Fruit fly (Drosophila melanogaster) whole organism, prepupa: ENCODE measurements around the gene CG43168.

Source experiments
- Blimp-1 ChIP-seq: fragments of 200-800 bp; sonication (Bioruptor generic); optimal IDR thresholded peaks from 3 replicates; lab custom pipeline; 2017; ENCODE audit warnings: missing biosample characterization, missing genetic modification characterization, mild to moderate bottlenecking, moderate library complexity, missing genetic modification reagents
- CG10631 ChIP-seq: fragments of 200-800 bp; sonication (Bioruptor generic); optimal IDR thresholded peaks from 2 replicates; lab custom pipeline; 2016; ENCODE audit warnings: missing biosample characterization, missing genetic modification characterization
- CG11294 ChIP-seq: fragments of 200-800 bp; sonication (Bioruptor generic); IDR thresholded peaks from 2 replicates; pipeline ENCODE4 v1.3.6; 2022; ENCODE audit warnings: missing biosample characterization, missing genetic modification characterization
- CG11762 ChIP-seq: fragments of 200-800 bp; sonication (Bioruptor generic); optimal IDR thresholded peaks from 3 replicates; lab custom pipeline; 2016; ENCODE audit warnings: missing biosample characterization, missing genetic modification characterization; ENCODE audit not compliant: insufficient read depth
- CG11902 ChIP-seq: fragments of 200-800 bp; sonication (Bioruptor generic); optimal IDR thresholded peaks from 3 replicates; lab custom pipeline; 2016; ENCODE audit warnings: missing biosample characterization, missing genetic modification characterization
- CG15336 ChIP-seq: fragments of 200-800 bp; sonication (Bioruptor generic); IDR thresholded peaks from 2 replicates; pipeline ENCODE4 v1.3.6; 2022; ENCODE audit warnings: missing biosample characterization, missing genetic modification characterization
- CG1621 ChIP-seq: fragments of 200-800 bp; sonication (Bioruptor generic); optimal IDR thresholded peaks from 3 replicates; lab custom pipeline; 2018; ENCODE audit warnings: missing biosample characterization, mild to moderate bottlenecking, missing genetic modification characterization
- CG16779 ChIP-seq: fragments of 200-800 bp; sonication (Bioruptor generic); optimal IDR thresholded peaks from 3 replicates; lab custom pipeline; 2017; ENCODE audit warnings: missing biosample characterization, mild to moderate bottlenecking, missing genetic modification characterization
- CG34406 ChIP-seq: fragments of 200-800 bp; sonication (Bioruptor generic); optimal IDR thresholded peaks from 3 replicates; lab custom pipeline; 2016; ENCODE audit warnings: missing biosample characterization, missing genetic modification characterization
- CG3919 ChIP-seq: fragments of 200-800 bp; sonication (Bioruptor generic); optimal IDR thresholded peaks from 3 replicates; lab custom pipeline; 2016; ENCODE audit warnings: missing biosample characterization, missing genetic modification characterization
- CG6163 ChIP-seq: fragments of 200-800 bp; sonication (Bioruptor generic); IDR thresholded peaks from 3 replicates; pipeline ENCODE4 v1.3.6; 2022; ENCODE audit warnings: missing biosample characterization, missing genetic modification characterization
- CG6276 ChIP-seq: fragments of 200-800 bp; sonication (Bioruptor generic); optimal IDR thresholded peaks from 2 replicates; lab custom pipeline; 2017; ENCODE audit warnings: missing biosample characterization, mild to moderate bottlenecking, missing genetic modification characterization
- CG6792 ChIP-seq: fragments of 200-800 bp; sonication (Bioruptor generic); optimal IDR thresholded peaks from 3 replicates; lab custom pipeline; 2016; ENCODE audit warnings: missing biosample characterization, missing genetic modification characterization
- CG6808 ChIP-seq: fragments of 200-800 bp; sonication (Bioruptor generic); optimal IDR thresholded peaks from 3 replicates; lab custom pipeline; 2017; ENCODE audit warnings: missing biosample characterization, missing genetic modification characterization, mild to moderate bottlenecking, moderate library complexity, missing genetic modification reagents
- CG6854 ChIP-seq: fragments of 200-800 bp; sonication (Bioruptor generic); optimal IDR thresholded peaks from 2 replicates; lab custom pipeline; 2017; ENCODE audit warnings: missing biosample characterization, mild to moderate bottlenecking, missing genetic modification characterization
- CG7368 ChIP-seq: fragments of 200-800 bp; sonication (Bioruptor generic); optimal IDR thresholded peaks from 3 replicates; lab custom pipeline; 2016; ENCODE audit warnings: missing biosample characterization, missing genetic modification characterization
- CG8119 ChIP-seq: fragments of 200-800 bp; sonication (Bioruptor generic); IDR thresholded peaks from 3 replicates; pipeline ENCODE4 v1.3.6; 2022; ENCODE audit warnings: missing biosample characterization, missing genetic modification characterization
- CG8319 ChIP-seq: fragments of 200-800 bp; sonication (Bioruptor generic); optimal IDR thresholded peaks from 3 replicates; lab custom pipeline; 2016; ENCODE audit warnings: missing biosample characterization, missing genetic modification characterization
- CG9139 ChIP-seq: fragments of 200-800 bp; sonication (Bioruptor generic); optimal IDR thresholded peaks from 3 replicates; lab custom pipeline; 2017; ENCODE audit warnings: missing biosample characterization, mild to moderate bottlenecking, missing genetic modification characterization
- Eip75B ChIP-seq: fragments of 200-800 bp; sonication (Bioruptor generic); optimal IDR thresholded peaks from 3 replicates; lab custom pipeline; 2016; ENCODE audit warnings: missing biosample characterization, missing genetic modification characterization
- Eip93F ChIP-seq: fragments of 200-800 bp; sonication (Bioruptor generic); optimal IDR thresholded peaks from 2 replicates; lab custom pipeline; 2016; ENCODE audit warnings: missing biosample characterization, mild to moderate bottlenecking, missing genetic modification characterization
- Ets21C ChIP-seq: fragments of 200-800 bp; sonication (Bioruptor generic); optimal IDR thresholded peaks from 3 replicates; lab custom pipeline; 2016; ENCODE audit warnings: missing biosample characterization, missing genetic modification characterization
- Gug ChIP-seq: fragments of 200-800 bp; sonication (Bioruptor generic); IDR thresholded peaks from 2 replicates; pipeline ENCODE4 v1.3.6; 2022; ENCODE audit warnings: missing biosample characterization, missing genetic modification characterization
- Hr38 ChIP-seq: sonication (Bioruptor generic); optimal IDR thresholded peaks from 2 replicates; lab custom pipeline; 2016; ENCODE audit warnings: missing biosample characterization, missing genetic modification characterization
- Hr39 ChIP-seq: fragments of 200-800 bp; sonication (Bioruptor generic); optimal IDR thresholded peaks from 2 replicates; lab custom pipeline; 2016; ENCODE audit warnings: missing biosample characterization, missing genetic modification characterization
- Hr4 ChIP-seq: fragments of 200-800 bp; sonication (Bioruptor generic); optimal IDR thresholded peaks from 3 replicates; lab custom pipeline; 2016; ENCODE audit warnings: missing biosample characterization, missing genetic modification characterization
- Lpt ChIP-seq: fragments of 200-800 bp; sonication (Bioruptor generic); optimal IDR thresholded peaks from 3 replicates; lab custom pipeline; 2016; ENCODE audit warnings: missing biosample characterization, missing genetic modification characterization
- OdsH ChIP-seq: fragments of 200-800 bp; sonication (Bioruptor generic); optimal IDR thresholded peaks from 3 replicates; lab custom pipeline; 2016; ENCODE audit warnings: missing biosample characterization, missing genetic modification characterization
- Sox102F ChIP-seq: fragments of 200-800 bp; sonication (Bioruptor generic); optimal IDR thresholded peaks from 2 replicates; lab custom pipeline; 2016; ENCODE audit warnings: missing biosample characterization, mild to moderate bottlenecking, missing genetic modification characterization
- Sox15 ChIP-seq: fragments of 200-800 bp; sonication (Bioruptor generic); optimal IDR thresholded peaks from 3 replicates; lab custom pipeline; 2016; ENCODE audit warnings: missing biosample characterization, missing genetic modification characterization
- achi ChIP-seq: fragments of 200-800 bp; sonication (Bioruptor generic); optimal IDR thresholded peaks from 3 replicates; lab custom pipeline; 2016; ENCODE audit warnings: missing biosample characterization, missing genetic modification characterization
- cyc ChIP-seq: fragments of 200-800 bp; sonication (Bioruptor generic); optimal IDR thresholded peaks from 3 replicates; lab custom pipeline; 2016; ENCODE audit warnings: missing biosample characterization, missing genetic modification characterization
- dac ChIP-seq: fragments of 200-800 bp; sonication (Bioruptor generic); optimal IDR thresholded peaks from 2 replicates; lab custom pipeline; 2017; ENCODE audit warnings: missing biosample characterization, mild to moderate bottlenecking, missing genetic modification characterization
- dsx ChIP-seq: fragments of 200-800 bp; optimal IDR thresholded peaks from 3 replicates; lab custom pipeline; 2019; ENCODE audit warnings: missing biosample characterization, mild to moderate bottlenecking, missing genetic modification characterization, moderate library complexity; ENCODE audit not compliant: poor library complexity, severe bottlenecking
- eg ChIP-seq: fragments of 200-800 bp; sonication (Bioruptor generic); IDR thresholded peaks from 3 replicates; pipeline ENCODE4 v1.3.6; 2022; ENCODE audit warnings: missing biosample characterization, missing genetic modification characterization
- esn ChIP-seq: fragments of 200-800 bp; sonication (Bioruptor generic); optimal IDR thresholded peaks from 2 replicates; lab custom pipeline; 2016; ENCODE audit warnings: missing biosample characterization, mild to moderate bottlenecking, missing genetic modification characterization, moderate library complexity
- fd59A ChIP-seq: fragments of 200-800 bp; sonication (Bioruptor generic); optimal IDR thresholded peaks from 2 replicates; lab custom pipeline; 2017; ENCODE audit warnings: missing biosample characterization, mild to moderate bottlenecking, missing genetic modification characterization, missing genetic modification reagents
- fkh ChIP-seq: fragments of 200-800 bp; sonication (Bioruptor generic); optimal IDR thresholded peaks from 3 replicates; lab custom pipeline; 2017; ENCODE audit warnings: missing biosample characterization, mild to moderate bottlenecking, missing genetic modification characterization, moderate library complexity
- lz ChIP-seq: fragments of 200-800 bp; sonication (Bioruptor generic); optimal IDR thresholded peaks from 3 replicates; lab custom pipeline; 2016; ENCODE audit warnings: missing biosample characterization, missing genetic modification characterization
- net ChIP-seq: fragments of 200-800 bp; sonication (Bioruptor generic); optimal IDR thresholded peaks from 3 replicates; lab custom pipeline; 2016; ENCODE audit warnings: missing biosample characterization, missing genetic modification characterization
- pdm3 ChIP-seq: fragments of 200-800 bp; sonication (Bioruptor generic); optimal IDR thresholded peaks from 3 replicates; lab custom pipeline; 2016; ENCODE audit warnings: missing biosample characterization, missing genetic modification characterization
- salr ChIP-seq, 2 experiments: fragments of 200-800 bp; sonication (Bioruptor generic); optimal IDR thresholded peaks; 3 replicates each; lab custom pipeline; 2016 to 2018; ENCODE audit warnings: missing biosample characterization in 2 of 2, missing genetic modification characterization in 2 of 2, mild to moderate bottlenecking in 1 of 2
- spab ChIP-seq: fragments of 200-800 bp; sonication (Bioruptor generic); optimal IDR thresholded peaks from 2 replicates; lab custom pipeline; 2017; ENCODE audit warnings: missing biosample characterization, mild to moderate bottlenecking, missing genetic modification characterization, missing genetic modification reagents
- ss ChIP-seq, 2 experiments: fragments of 200-800 bp; sonication (Bioruptor generic); optimal IDR thresholded peaks; 2 replicates in 1 of 2; 3 replicates in 1 of 2; lab custom pipeline; 2017 to 2018; ENCODE audit warnings: mild to moderate bottlenecking in 2 of 2, missing biosample characterization in 2 of 2, missing genetic modification characterization in 2 of 2, moderate library complexity in 1 of 2
- svp ChIP-seq: fragments of 200-800 bp; sonication (Bioruptor generic); peaks from one replicate; lab custom pipeline; 2016; ENCODE audit warnings: missing biosample characterization, missing genetic modification characterization
- topi ChIP-seq: fragments of 200-800 bp; sonication (Bioruptor generic); optimal IDR thresholded peaks from 3 replicates; lab custom pipeline; 2016; ENCODE audit warnings: missing biosample characterization, missing genetic modification characterization
- vri ChIP-seq: fragments of 200-800 bp; sonication (Bioruptor generic); optimal IDR thresholded peaks from 3 replicates; lab custom pipeline; 2016; ENCODE audit warnings: missing biosample characterization, mild to moderate bottlenecking, missing genetic modification characterization

CG43168 gene

dm6 chr3L:6262644-6263404, 12.8 kb upstream of the CG43168 start, which contains the start of gene Ldh (continued):
- TF ChIP-seq Hr4 (GFP tag; lab: Kevin White, UChicago) (peak; percentile 98), CG3919 (GFP tag; lab: Kevin White, UChicago) (peak; percentile 95), Eip75B (peak; percentile 95), Lpt (GFP tag; lab: Kevin White, UChicago) (peak; percentile 97), CG11902 (GFP tag; lab: Kevin White, UChicago) (peak; percentile 90), svp (GFP tag; lab: Kevin White, UChicago) (peak; percentile 99), CG6276 (GFP tag; lab: Kevin White, UChicago) (peak; percentile 96), Hr39 (GFP tag; lab: Kevin White, UChicago) (peak; percentile 92), CG9139 (GFP tag; lab: Kevin White, UChicago) (peak; percentile 79), CG11294 (GFP tag; lab: Robert Waterston, UW) (peak; percentile 71), CG6808 (peak; percentile 80), ss (GFP tag; optimal IDR thresholded peaks at IDR 0.05; lab: Kevin White, UChicago) (peak; percentile 95 to 96), fkh (peak; percentile 75), salr (GFP tag; optimal IDR thresholded peaks at IDR 0.05; lab: Kevin White, UChicago) (peak; percentile 71 to 97), CG11762 (GFP tag; lab: Kevin White, UChicago) (peak; percentile 81), cyc (GFP tag; lab: Kevin White, UChicago) (peak; percentile 95), CG34406 (GFP tag; lab: Kevin White, UChicago) (peak; percentile 98), CG8319 (peak; percentile 86), CG1621 (tag; lab: Kevin White, UChicago) (peak; percentile 74), fd59A (GFP tag; lab: Kevin White, UChicago) (peak; percentile 86), dsx (GFP tag; lab: Kevin White, UChicago) (peak; percentile 90)

dm6 chr3L:6263470-6263869, 12.1 kb upstream of the CG43168 start:
- no peak for TF ChIP-seq CG11294 (GFP tag; lab: Robert Waterston, UW)
- TF ChIP-seq spab: no peak
- TF ChIP-seq fkh: no peak
- no peak for TF ChIP-seq Sox15
- TF ChIP-seq CG6854 (GFP tag; lab: Kevin White, UChicago): no peak
- peak; percentile 17 for TF ChIP-seq net (GFP tag; lab: Kevin White, UChicago)
- TF ChIP-seq CG6163 (GFP tag; lab: Robert Waterston, UW): no peak
- TF ChIP-seq Eip93F (GFP tag; lab: Kevin White, UChicago): no peak
- TF ChIP-seq CG8319: no peak
- TF ChIP-seq pdm3 (GFP tag; lab: Kevin White, UChicago): no peak
- no peak for TF ChIP-seq CG11902 (GFP tag; lab: Kevin White, UChicago)
- TF ChIP-seq CG6792 (GFP tag; lab: Kevin White, UChicago): no peak
- TF ChIP-seq Sox102F: no peak
- TF ChIP-seq topi (GFP tag; lab: Kevin White, UChicago): no peak
- no peak for TF ChIP-seq Blimp-1 (GFP tag; lab: Kevin White, UChicago)
- TF ChIP-seq CG3919 (GFP tag; lab: Kevin White, UChicago): no peak
- peak; percentile 39 for TF ChIP-seq CG6276 (GFP tag; lab: Kevin White, UChicago)
- no peak for TF ChIP-seq esn
- no peak for TF ChIP-seq CG9139 (GFP tag; lab: Kevin White, UChicago)
- TF ChIP-seq Gug: no peak
- TF ChIP-seq OdsH: peak; percentile 4
- no peak for TF ChIP-seq svp (GFP tag; lab: Kevin White, UChicago)
- TF ChIP-seq CG10631 (GFP tag; lab: Kevin White, UChicago): no peak
- TF ChIP-seq CG11762 (GFP tag; lab: Kevin White, UChicago): no peak
- no peak for TF ChIP-seq Hr38 (GFP tag; lab: Kevin White, UChicago)
- peak; percentile 12 for TF ChIP-seq dac (GFP tag; lab: Kevin White, UChicago)
- no peak for TF ChIP-seq vri (GFP tag; lab: Kevin White, UChicago)
- no peak for TF ChIP-seq Ets21C (GFP tag; lab: Kevin White, UChicago)
- no peak for TF ChIP-seq CG7368
- TF ChIP-seq salr (GFP tag; optimal IDR thresholded peaks at IDR 0.05; lab: Kevin White, UChicago): peak in 1 of 2 experiments; percentile 47
- peak; percentile 82 for TF ChIP-seq Hr4 (GFP tag; lab: Kevin White, UChicago)
- no peak for TF ChIP-seq CG1621 (tag; lab: Kevin White, UChicago)
- TF ChIP-seq CG15336: peak; percentile 72
- TF ChIP-seq eg (GFP tag; lab: Robert Waterston, UW): peak; percentile 37; the same call in 1 of the 3 replicates
- TF ChIP-seq CG8119 (GFP tag; lab: Robert Waterston, UW): peak; percentile 71
- TF ChIP-seq CG16779: no peak
- peak; percentile 4 for TF ChIP-seq achi (GFP tag; lab: Kevin White, UChicago)
- no peak for TF ChIP-seq lz (GFP tag; lab: Kevin White, UChicago)
